Fruit fly (Drosophila melanogaster): Measurements from ENCODE around the gene CG17751.

The CG17751 gene

dm6 chr3R:19571195-19571594 lies 35.9 kb upstream of the CG17751 start (continued):
- TF ChIP-seq sug (tag; optimal IDR thresholded peaks at IDR 0.05) (peak; percentile 51), CG15479 (GFP tag; optimal IDR thresholded peaks at IDR 0.05) (no peak), so (GFP tag; IDR thresholded peaks at IDR 0.05) (no peak), CG4707 (GFP tag; optimal IDR thresholded peaks at IDR 0.05) (no peak), danr (GFP tag; IDR thresholded peaks at IDR 0.05) (no peak), CG11456 (GFP tag; IDR thresholded peaks at IDR 0.05) (no peak), CG9932 (GFP tag; IDR thresholded peaks at IDR 0.05) (no peak), wdn (GFP tag; IDR thresholded peaks at IDR 0.05) (no peak), CG9817 (tag; optimal IDR thresholded peaks at IDR 0.05) (no peak), dm (GFP tag; optimal IDR thresholded peaks at IDR 0.05) (no peak), eve (GFP tag; optimal IDR thresholded peaks at IDR 0.05) (peak in 1 of 2 experiments; percentile 60), CG3847 (GFP tag; IDR thresholded peaks at IDR 0.05) (no peak), CG15601 (tag; optimal IDR thresholded peaks at IDR 0.05) (no peak), CG18619 (GFP tag; optimal IDR thresholded peaks at IDR 0.05) (no peak), caup (GFP tag; optimal IDR thresholded peaks at IDR 0.05; ENCODE audit: severe bottlenecking) (no peak), mirr (GFP tag; optimal IDR thresholded peaks at IDR 0.05) (peak; percentile 58), E2f1 (GFP tag; IDR thresholded peaks at IDR 0.05) (no peak), CG16815 (GFP tag; optimal IDR thresholded peaks at IDR 0.05) (no peak), CG10654 (GFP tag; optimal IDR thresholded peaks at IDR 0.05) (no peak), CG34376 (GFP tag; optimal IDR thresholded peaks at IDR 0.05) (peak; percentile 32), Lim3 (GFP tag; IDR thresholded peaks at IDR 0.05) (no peak), CG14860 (GFP tag; IDR thresholded peaks at IDR 0.05; ENCODE audit: partially characterized antibody) (no peak), lab (GFP tag; optimal IDR thresholded peaks at IDR 0.05) (no peak), dan (GFP tag; IDR thresholded peaks at IDR 0.05) (no peak), lbe (GFP tag; optimal IDR thresholded peaks at IDR 0.05) (no peak), Side (GFP tag; optimal IDR thresholded peaks at IDR 0.05) (no peak), wor (GFP tag; IDR thresholded peaks at IDR 0.05) (no peak), Fer1 (GFP tag; optimal IDR thresholded peaks at IDR 0.05) (peak; percentile 2), B-H2 (GFP tag; optimal IDR thresholded peaks at IDR 0.05) (peak; percentile 18), H15 (GFP tag; IDR thresholded peaks at IDR 0.05) (no peak), CG14965 (GFP tag; optimal IDR thresholded peaks at IDR 0.05; ENCODE audit: borderline replicate concordance) (no peak), aop (GFP tag; IDR thresholded peaks at IDR 0.05) (no peak), CG15269 (tag; optimal IDR thresholded peaks at IDR 0.05) (peak; percentile 38), fd96Cb (tag; optimal IDR thresholded peaks at IDR 0.05) (no peak), Abd-B (GFP tag; optimal IDR thresholded peaks at IDR 0.05) (no peak), CG14014 (GFP tag; IDR thresholded peaks at IDR 0.05) (no peak), Sin3A (optimal IDR thresholded peaks at IDR 0.05) (no peak), Sox102F (GFP tag; optimal IDR thresholded peaks at IDR 0.05) (no peak), chn (GFP tag; optimal IDR thresholded peaks at IDR 0.05) (no peak), CG13775 (GFP tag; optimal IDR thresholded peaks at IDR 0.05) (no peak), BEAF-32 (GFP tag; optimal IDR thresholded peaks at IDR 0.05) (no peak), Ets65A (GFP tag) (no peak), sob (GFP tag; IDR thresholded peaks at IDR 0.05) (0 out of 2 replicates have a peak, but pooled peaks have one; percentile 7), fd3F (GFP tag; optimal IDR thresholded peaks at IDR 0.05) (no peak), CG17385 (GFP tag; optimal IDR thresholded peaks at IDR 0.05) (no peak), CG32532 (GFP tag; IDR thresholded peaks at IDR 0.05) (no peak), D19B (GFP tag; optimal IDR thresholded peaks at IDR 0.05) (no peak), dimm (GFP tag; IDR thresholded peaks at IDR 0.05) (no peak), Fer3 (tag; optimal IDR thresholded peaks at IDR 0.05) (no peak), nerfin-1 (tag; optimal IDR thresholded peaks at IDR 0.05) (no peak), Opbp (GFP tag; IDR thresholded peaks at IDR 0.05; ENCODE audit: partially characterized antibody) (no peak), CG6654 (GFP tag; optimal IDR thresholded peaks at IDR 0.05) (no peak)
